Fruit fly (Drosophila melanogaster) whole organism, embryonic: ENCODE data around the gene MESR6.

ENCODE experiments used
- B-H1 ChIP-seq: fragments of 200-800 bp; sonication (Bioruptor generic); IDR thresholded peaks from 3 replicates; pipeline ENCODE4 v1.3.6; 2022; ENCODE audit warnings: missing biosample characterization, missing genetic modification characterization
- CG10147 ChIP-seq: fragments of 200-800 bp; sonication (Bioruptor generic); optimal IDR thresholded peaks from 2 replicates; lab custom pipeline; 2019; ENCODE audit warnings: missing biosample characterization, mild to moderate bottlenecking, missing genetic modification characterization, moderate library complexity
- CG1024 ChIP-seq: fragments of 200-800 bp; sonication (Bioruptor generic); IDR thresholded peaks from 2 replicates; pipeline ENCODE4 v1.3.6; 2022; ENCODE audit warnings: missing biosample characterization, missing genetic modification characterization
- CG10543 ChIP-seq: fragments of 200-800 bp; sonication (Bioruptor generic); optimal IDR thresholded peaks from 3 replicates; lab custom pipeline; 2017; ENCODE audit warnings: missing biosample characterization, mild to moderate bottlenecking, missing genetic modification characterization, moderate library complexity
- CG10654 ChIP-seq: fragments of 200-800 bp; sonication (Bioruptor generic); optimal IDR thresholded peaks from 2 replicates; lab custom pipeline; 2016; ENCODE audit warnings: missing biosample characterization, missing genetic modification characterization
- CG11504 ChIP-seq: fragments of 200-800 bp; sonication (Bioruptor generic); optimal IDR thresholded peaks from 3 replicates; lab custom pipeline; 2019; ENCODE audit warnings: missing biosample characterization, mild to moderate bottlenecking, missing genetic modification characterization, moderate library complexity
- CG1233 ChIP-seq: fragments of 200-800 bp; sonication (Bioruptor generic); optimal IDR thresholded peaks from 4 replicates; lab custom pipeline; 2018; ENCODE audit warnings: missing biosample characterization, mild to moderate bottlenecking, missing genetic modification characterization
- CG17359 ChIP-seq: fragments of 200-800 bp; sonication (Bioruptor generic); optimal IDR thresholded peaks from 3 replicates; lab custom pipeline; 2018; ENCODE audit warnings: missing biosample characterization, mild to moderate bottlenecking, missing genetic modification characterization, moderate library complexity
- CG17385 ChIP-seq: fragments of 200-800 bp; sonication (Bioruptor generic); optimal IDR thresholded peaks from 3 replicates; lab custom pipeline; 2018; ENCODE audit warnings: missing biosample characterization, mild to moderate bottlenecking, missing genetic modification characterization
- CG31224 ChIP-seq: fragments of 200-800 bp; sonication (Bioruptor generic); IDR thresholded peaks from 2 replicates; pipeline ENCODE4 v1.3.6; 2022; ENCODE audit warnings: missing biosample characterization, missing genetic modification characterization
- CG32767 ChIP-seq: fragments of 200-800 bp; sonication (Bioruptor generic); IDR thresholded peaks from 2 replicates; pipeline ENCODE4 v1.3.6; 2022; ENCODE audit warnings: missing biosample characterization, missing genetic modification characterization
- CG4854 ChIP-seq: fragments of 200-800 bp; sonication (Bioruptor generic); optimal IDR thresholded peaks from 2 replicates; lab custom pipeline; 2016; ENCODE audit warnings: missing biosample characterization, missing genetic modification characterization, inconsistent platforms
- CG7987 ChIP-seq: fragments of 200-800 bp; sonication (Bioruptor generic); optimal IDR thresholded peaks from 2 replicates; lab custom pipeline; 2018; ENCODE audit warnings: missing biosample characterization, mild to moderate bottlenecking, missing genetic modification characterization, moderate library complexity
- CG8359 ChIP-seq: fragments of 200-800 bp; sonication (Bioruptor generic); optimal IDR thresholded peaks from 2 replicates; lab custom pipeline; 2017; ENCODE audit warnings: missing biosample characterization, mild to moderate bottlenecking, missing genetic modification characterization, borderline replicate concordance
- CG9437 ChIP-seq: fragments of 200-800 bp; sonication (Bioruptor generic); optimal IDR thresholded peaks from 2 replicates; lab custom pipeline; 2018; ENCODE audit warnings: missing biosample characterization, mild to moderate bottlenecking, missing genetic modification characterization
- CG9797 ChIP-seq: fragments of 200-800 bp; sonication (Bioruptor generic); optimal IDR thresholded peaks from 3 replicates; lab custom pipeline; 2018; ENCODE audit warnings: missing biosample characterization, mild to moderate bottlenecking, missing genetic modification characterization
- CG9817 ChIP-seq: fragments of 200-800 bp; sonication (Bioruptor generic); optimal IDR thresholded peaks from 2 replicates; lab custom pipeline; 2018; ENCODE audit warnings: missing biosample characterization, mild to moderate bottlenecking, missing genetic modification characterization, moderate library complexity
- CG9932 ChIP-seq: fragments of 200-800 bp; sonication (Bioruptor generic); IDR thresholded peaks from 2 replicates; pipeline ENCODE4 v1.3.6; 2022; ENCODE audit warnings: missing biosample characterization, missing genetic modification characterization
- CHES-1-like ChIP-seq: fragments of 200-800 bp; sonication (Bioruptor generic); optimal IDR thresholded peaks from 2 replicates; lab custom pipeline; 2016; ENCODE audit warnings: missing biosample characterization, missing genetic modification characterization
- Dip2 ChIP-seq: fragments of 200-800 bp; sonication (Bioruptor generic); IDR thresholded peaks from 2 replicates; pipeline ENCODE4 v1.3.6; 2022; ENCODE audit warnings: missing biosample characterization, missing genetic modification characterization
- Dp ChIP-seq: fragments of 200-800 bp; sonication (Bioruptor generic); optimal IDR thresholded peaks from 2 replicates; lab custom pipeline; 2018; ENCODE audit warnings: missing biosample characterization, mild to moderate bottlenecking, missing genetic modification characterization, moderate library complexity
- Drgx ChIP-seq: fragments of 200-800 bp; sonication (Bioruptor generic); IDR thresholded peaks from 2 replicates; pipeline ENCODE4 v1.3.6; 2022; ENCODE audit warnings: missing biosample characterization, missing genetic modification characterization
- Ets65A ChIP-seq: fragments of 200-800 bp; sonication (Bioruptor generic); peaks from one replicate; lab custom pipeline; 2016; ENCODE audit warnings: missing biosample characterization, missing genetic modification characterization
- Gug ChIP-seq: fragments of 200-800 bp; sonication (Bioruptor generic); IDR thresholded peaks from 4 replicates; pipeline ENCODE4 v1.3.6; 2022; ENCODE audit warnings: missing biosample characterization, missing genetic modification characterization
- H15 ChIP-seq: fragments of 200-800 bp; sonication (Bioruptor generic); IDR thresholded peaks from 3 replicates; pipeline ENCODE4 v1.3.6; 2022; ENCODE audit warnings: missing biosample characterization, missing genetic modification characterization
- Med ChIP-seq: fragments of 200-800 bp; sonication (Bioruptor generic); peaks from one replicate; lab custom pipeline; 2016; ENCODE audit warnings: missing biosample characterization, missing genetic modification characterization, mild to moderate bottlenecking, inconsistent platforms, moderate library complexity
- Sox100B ChIP-seq: fragments of 200-800 bp; sonication (Bioruptor generic); optimal IDR thresholded peaks from 3 replicates; lab custom pipeline; 2018; ENCODE audit warnings: missing biosample characterization, mild to moderate bottlenecking, missing genetic modification characterization
- Spps ChIP-seq: fragments of 200-800 bp; sonication (Bioruptor generic); optimal IDR thresholded peaks from 2 replicates; lab custom pipeline; 2018; ENCODE audit warnings: missing biosample characterization, mild to moderate bottlenecking, missing genetic modification characterization
- Usf ChIP-seq: fragments of 200-800 bp; sonication (Bioruptor generic); optimal IDR thresholded peaks from 2 replicates; lab custom pipeline; 2017; ENCODE audit warnings: missing genotype, missing biosample characterization, missing genetic modification characterization
- br ChIP-seq: fragments of >200 bp; optimal IDR thresholded peaks from 2 replicates; lab custom pipeline; 2017
- chinmo ChIP-seq: fragments of 200-800 bp; sonication (Bioruptor generic); IDR thresholded peaks from 4 replicates; pipeline ENCODE4 v1.3.6; 2022; ENCODE audit warnings: missing biosample characterization, missing genetic modification characterization; ENCODE audit not compliant: partially characterized antibody
- danr ChIP-seq: fragments of 200-800 bp; sonication (Bioruptor generic); IDR thresholded peaks from 2 replicates; pipeline ENCODE4 v1.3.6; 2022; ENCODE audit warnings: missing biosample characterization, missing genetic modification characterization
- dm ChIP-seq: fragments of 200-800 bp; sonication (Bioruptor generic); optimal IDR thresholded peaks from 3 replicates; lab custom pipeline; 2016; ENCODE audit warnings: missing biosample characterization, missing genetic modification characterization
- esg ChIP-seq: fragments of 200-800 bp; sonication (Bioruptor generic); conservative IDR thresholded peaks from 2 replicates; pipeline ENCODE4 v1.3.6; 2022; ENCODE audit warnings: missing biosample characterization, missing genetic modification characterization
- exex ChIP-seq: fragments of 200-800 bp; sonication (Bioruptor generic); optimal IDR thresholded peaks from 4 replicates; lab custom pipeline; 2018; ENCODE audit warnings: missing biosample characterization, mild to moderate bottlenecking, missing genetic modification characterization, moderate library complexity
- fd3F ChIP-seq: fragments of 200-800 bp; sonication (Bioruptor generic); optimal IDR thresholded peaks from 2 replicates; lab custom pipeline; 2018; ENCODE audit warnings: missing biosample characterization, mild to moderate bottlenecking, missing genetic modification characterization, moderate library complexity
- gfzf ChIP-seq: fragments of 200-800 bp; sonication (Bioruptor generic); optimal IDR thresholded peaks from 2 replicates; lab custom pipeline; 2016; ENCODE audit warnings: missing biosample characterization, mild to moderate bottlenecking, missing genetic modification characterization, moderate library complexity
- hb ChIP-seq: fragments of 200-800 bp; sonication (Bioruptor generic); IDR thresholded peaks from 3 replicates; pipeline ENCODE4 v1.3.6; 2022; ENCODE audit warnings: missing biosample characterization, missing genetic modification characterization; ENCODE audit not compliant: partially characterized antibody
- kni ChIP-seq: fragments of 200-800 bp; sonication (Bioruptor generic); optimal IDR thresholded peaks from 3 replicates; lab custom pipeline; 2017; ENCODE audit warnings: mild to moderate bottlenecking, missing biosample characterization, missing genetic modification reagents, missing genetic modification characterization
- lmd ChIP-seq: fragments of 200-800 bp; sonication (Bioruptor generic); IDR thresholded peaks from 2 replicates; pipeline ENCODE4 v1.3.6; 2022; ENCODE audit warnings: missing biosample characterization, missing genetic modification characterization
- nom ChIP-seq: fragments of 200-800 bp; sonication (Bioruptor generic); optimal IDR thresholded peaks from 2 replicates; lab custom pipeline; 2017; ENCODE audit warnings: missing biosample characterization, missing genetic modification characterization, mild to moderate bottlenecking, moderate library complexity, missing genetic modification reagents
- pfk ChIP-seq: fragments of 200-800 bp; sonication (Bioruptor generic); optimal IDR thresholded peaks from 2 replicates; lab custom pipeline; 2018; ENCODE audit warnings: missing biosample characterization, mild to moderate bottlenecking, missing genetic modification characterization, moderate library complexity
- phol ChIP-seq: fragments of 200-800 bp; sonication (Bioruptor generic); optimal IDR thresholded peaks from 3 replicates; lab custom pipeline; 2018; ENCODE audit warnings: missing biosample characterization, mild to moderate bottlenecking, missing genetic modification characterization, moderate library complexity
- psq ChIP-seq: fragments of 200-800 bp; sonication (Bioruptor generic); optimal IDR thresholded peaks from 2 replicates; lab custom pipeline; 2017; ENCODE audit warnings: missing biosample characterization, missing genetic modification characterization
- ranshi ChIP-seq: fragments of 200-800 bp; sonication (Bioruptor generic); IDR thresholded peaks from 2 replicates; pipeline ENCODE4 v1.3.6; 2022; ENCODE audit warnings: missing biosample characterization, missing genetic modification characterization
- run ChIP-seq: fragments of 200-800 bp; sonication (Bioruptor generic); optimal IDR thresholded peaks from 3 replicates; lab custom pipeline; 2018; ENCODE audit warnings: missing biosample characterization, mild to moderate bottlenecking, missing genetic modification characterization
- sima ChIP-seq: fragments of 200-800 bp; sonication (Bioruptor generic); optimal IDR thresholded peaks from 2 replicates; lab custom pipeline; 2016; ENCODE audit warnings: missing biosample characterization, missing genetic modification characterization
- sug ChIP-seq: fragments of 200-800 bp; optimal IDR thresholded peaks from 2 replicates; lab custom pipeline; 2019; ENCODE audit warnings: missing biosample characterization, mild to moderate bottlenecking, missing genetic modification characterization, moderate library complexity
- ttk ChIP-seq: fragments of 200-800 bp; sonication (Bioruptor generic); IDR thresholded peaks from 2 replicates; pipeline ENCODE4 v2.1.2; 2022; ENCODE audit warnings: missing biosample characterization, missing genetic modification characterization

MESR6 gene

DNA sequence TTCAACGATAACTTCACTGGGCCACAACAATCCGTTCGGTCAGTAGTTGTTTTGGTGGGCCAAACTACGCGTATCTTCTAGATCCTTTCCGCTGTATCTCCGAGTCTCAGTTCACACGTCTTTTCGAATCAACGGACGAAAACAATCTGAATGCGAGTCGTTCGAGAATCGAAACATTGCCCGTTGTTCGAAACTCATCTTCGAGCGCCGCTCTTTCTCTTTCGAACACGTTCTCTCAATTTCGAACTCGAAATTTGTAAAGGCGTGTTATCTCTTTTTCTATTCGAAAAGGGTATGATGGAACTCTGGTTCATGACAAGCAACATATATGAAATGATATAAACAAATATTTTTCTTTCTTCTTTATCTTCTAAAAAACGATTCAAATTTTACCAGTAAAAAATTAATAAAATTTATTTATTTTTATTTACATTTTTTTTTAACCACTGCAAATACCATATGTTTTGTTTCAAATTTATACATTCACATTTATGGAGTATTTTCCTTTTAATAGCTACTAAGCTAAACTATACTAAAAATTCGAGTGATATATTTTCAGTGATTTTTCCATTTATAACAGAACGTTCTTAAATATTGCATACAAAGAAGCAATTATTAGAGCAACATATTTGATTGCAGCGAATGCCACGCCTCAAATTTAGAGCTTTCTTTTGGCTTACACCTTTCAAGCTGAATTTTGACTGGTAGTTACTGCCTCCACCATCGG lies 47.0 kb upstream of the MESR6 start, which contains the start of gene nkd (continued):
- TF ChIP-seq lmd (GFP tag; lab: Robert Waterston, UW) (peak; percentile 86), CG17385 (GFP tag; lab: Kevin White, UChicago) (peak; percentile 88), gfzf (GFP tag; lab: Kevin White, UChicago) (no peak), sug (peak; percentile 70), Drgx (GFP tag; lab: Robert Waterston, UW) (peak; percentile 92), hb (GFP tag; lab: Robert Waterston, UW) (no peak), ttk (GFP tag; lab: Robert Waterston, UW) (peak; percentile 87), CG10543 (peak; percentile 70), psq (GFP tag; lab: Kevin White, UChicago) (peak; percentile 69), Gug (GFP tag; lab: Robert Waterston, UW) (peak; percentile 64; the same call in 3 of the 4 replicates), CG7987 (GFP tag; lab: Kevin White, UChicago) (peak; percentile 58), br (no peak), pfk (no peak), CG9437 (GFP tag; lab: Kevin White, UChicago) (peak; percentile 85), kni (peak; percentile 63), fd3F (GFP tag; lab: Kevin White, UChicago) (peak; percentile 87), dm (GFP tag; lab: Kevin White, UChicago) (peak; percentile 40), nom (GFP tag; lab: Kevin White, UChicago) (peak; percentile 71), B-H1 (peak; percentile 90), H15 (GFP tag; lab: Robert Waterston, UW) (peak; percentile 65; the same call in 2 of the 3 replicates), ranshi (peak; percentile 92), run (tag; lab: Kevin White, UChicago) (peak; percentile 84), phol (peak; percentile 87), Med (GFP tag; lab: Kevin White, UChicago) (peak; percentile 92), CG8359 (no peak), CG10654 (GFP tag; lab: Kevin White, UChicago) (peak; percentile 72), CG9797 (GFP tag; lab: Kevin White, UChicago) (no peak), chinmo (GFP tag; lab: Robert Waterston, UW) (peak; percentile 83; the same call in 3 of the 4 replicates), CG10147 (GFP tag; lab: Kevin White, UChicago) (peak; percentile 74), CG4854 (GFP tag; lab: Kevin White, UChicago) (peak; percentile 65), Sox100B (GFP tag; lab: Kevin White, UChicago) (peak; percentile 89), CG1024 (GFP tag; lab: Robert Waterston, UW) (peak; percentile 86), CG9932 (GFP tag; lab: Robert Waterston, UW) (peak; percentile 93), CG32767 (GFP tag; lab: Robert Waterston, UW) (peak; percentile 88), CG31224 (GFP tag; lab: Robert Waterston, UW) (peak; percentile 71), CG11504 (tag; lab: Kevin White, UChicago) (peak; percentile 91), CG1233 (peak; percentile 82), Ets65A (GFP tag; lab: Kevin White, UChicago) (peak; percentile 90), CG9817 (tag; lab: Kevin White, UChicago) (peak; percentile 70), CG17359 (tag; lab: Kevin White, UChicago) (peak; percentile 94), Dp (GFP tag; lab: Kevin White, UChicago) (no peak), Spps (tag; lab: Kevin White, UChicago) (peak; percentile 80), Dip2 (GFP tag; lab: Robert Waterston, UW) (no peak), Usf (GFP tag; lab: Kevin White, UChicago) (peak; percentile 34), CHES-1-like (GFP tag; lab: Kevin White, UChicago) (peak; percentile 64), danr (GFP tag; lab: Robert Waterston, UW) (peak; percentile 23; the same call in 1 of the 2 replicates), esg (GFP tag; lab: Robert Waterston, UW) (peak; percentile 87), sima (GFP tag; lab: Kevin White, UChicago) (peak; percentile 28), exex (tag; lab: Kevin White, UChicago) (peak; percentile 48)
